Worm (Caenorhabditis elegans) whole organism, mixed stage, embryonic: ENCODE results near the gene cest-34.

Source experiments
- ces-1 ChIP-seq: fragments of 150-350 bp; optimal IDR thresholded peaks from 2 replicates; lab custom pipeline; 2014; ENCODE audit warnings: missing biosample characterization, missing genetic modification reagents, missing genetic modification characterization
- flh-1 ChIP-seq: fragments of 200-800 bp; sonication (Bioruptor generic); optimal IDR thresholded peaks from 2 replicates; lab custom pipeline; 2018; ENCODE audit warnings: mild to moderate bottlenecking, missing genetic modification characterization, moderate library complexity, missing compliant biosample characterization
- hlh-1 ChIP-seq: fragments of 150-350 bp; optimal IDR thresholded peaks from 2 replicates; lab custom pipeline; 2014; ENCODE audit warnings: missing biosample characterization, missing genetic modification reagents, missing genetic modification characterization
- lin-13 ChIP-seq: fragments of 150-350 bp; optimal IDR thresholded peaks from 2 replicates; lab custom pipeline; 2014; ENCODE audit warnings: missing biosample characterization, missing genetic modification characterization
- lsy-2 ChIP-seq: fragments of 150-350 bp; optimal IDR thresholded peaks from 2 replicates; lab custom pipeline; 2014; ENCODE audit warnings: missing biosample characterization, missing genetic modification characterization
- mep-1 ChIP-seq: fragments of 150-350 bp; optimal IDR thresholded peaks from 2 replicates; lab custom pipeline; 2017; ENCODE audit warnings: missing biosample characterization, missing genetic modification reagents, missing genetic modification characterization, inconsistent platforms
- mls-2 ChIP-seq: sonication (generic microtip); optimal IDR thresholded peaks from 2 replicates; lab custom pipeline; 2016; ENCODE audit warnings: mild to moderate bottlenecking, missing genetic modification characterization, moderate library complexity, missing compliant biosample characterization
- nhr-12 ChIP-seq: fragments of 150-350 bp; optimal IDR thresholded peaks from 2 replicates; lab custom pipeline; 2014; ENCODE audit warnings: missing biosample characterization, missing genetic modification characterization
- nhr-237 ChIP-seq: fragments of 150-350 bp; optimal IDR thresholded peaks from 2 replicates; lab custom pipeline; 2014; ENCODE audit warnings: missing biosample characterization, missing genetic modification characterization
- nhr-28 ChIP-seq: fragments of 150-350 bp; optimal IDR thresholded peaks from 2 replicates; lab custom pipeline; 2014; ENCODE audit warnings: missing biosample characterization, missing genetic modification characterization
- snpc-4 ChIP-seq: fragments of 150-350 bp; optimal IDR thresholded peaks from 2 replicates; lab custom pipeline; 2014; ENCODE audit warnings: missing biosample characterization, missing genetic modification characterization
- tbx-8 ChIP-seq: fragments of 200-800 bp; sonication (Bioruptor generic); optimal IDR thresholded peaks from 2 replicates; lab custom pipeline; 2018; ENCODE audit warnings: mild to moderate bottlenecking, missing genetic modification characterization, moderate library complexity, missing compliant biosample characterization
- unc-39 ChIP-seq: fragments of 150-350 bp; optimal IDR thresholded peaks from 2 replicates; lab custom pipeline; 2014; ENCODE audit warnings: missing biosample characterization, missing genetic modification characterization
- unc-62 ChIP-seq: fragments of 150-350 bp; optimal IDR thresholded peaks from 2 replicates; lab custom pipeline; 2014; ENCODE audit warnings: missing biosample characterization, missing genetic modification reagents, missing genetic modification characterization

DNA sequence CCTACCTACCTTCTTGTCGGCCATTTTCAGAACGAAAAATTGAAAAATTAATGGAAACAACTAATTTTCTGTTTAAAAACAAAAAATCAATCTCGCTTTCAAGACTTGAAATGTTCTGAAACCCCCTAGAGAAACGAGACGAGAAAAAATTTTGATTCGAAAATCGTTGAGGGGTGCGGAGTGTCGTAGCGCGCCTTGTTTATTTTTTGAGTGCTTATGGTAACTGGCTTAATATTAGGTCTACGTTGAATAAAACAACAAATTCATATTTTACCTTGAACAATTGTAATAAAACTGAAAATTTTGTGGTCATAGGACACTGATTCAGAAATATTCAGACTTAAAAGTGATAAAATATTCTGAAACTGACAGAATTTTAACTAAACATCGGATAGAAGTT, 33.9 kb downstream of the cest-34 start, which contains the start of gene sna-1:
- TF ChIP-seq mls-2 (no peak), flh-1 (GFP tag; lab: Kevin White, UChicago) (no peak), lin-13 (tag; lab: Kevin White, UChicago) (no peak), tbx-8 (GFP tag; lab: Kevin White, UChicago) (no peak), mep-1 (tag; lab: Kevin White, UChicago) (no peak), hlh-1 (tag; lab: Kevin White, UChicago) (no peak), nhr-237 (tag; lab: Kevin White, UChicago) (no peak), snpc-4 (no peak), ces-1 (no peak), lsy-2 (tag; lab: Kevin White, UChicago) (no peak), unc-39 (tag; lab: Kevin White, UChicago) (no peak), nhr-28 (tag; lab: Kevin White, UChicago) (no peak), nhr-12 (tag; lab: Kevin White, UChicago) (no peak), unc-62 (GFP tag; lab: Kevin White, UChicago) (no peak)
